Worm (Caenorhabditis elegans) whole organism, mixed stage, embryonic: ENCODE results near the gene toca-2.

Experiments
- lin-13 ChIP-seq: fragments of 150-350 bp; optimal IDR thresholded peaks from 2 replicates; lab custom pipeline; 2014; ENCODE audit warnings: missing biosample characterization, missing genetic modification characterization
- nhr-28 ChIP-seq: fragments of 150-350 bp; optimal IDR thresholded peaks from 2 replicates; lab custom pipeline; 2014; ENCODE audit warnings: missing biosample characterization, missing genetic modification characterization
- snpc-4 ChIP-seq: fragments of 150-350 bp; optimal IDR thresholded peaks from 2 replicates; lab custom pipeline; 2014; ENCODE audit warnings: missing biosample characterization, missing genetic modification characterization
- tbx-8 ChIP-seq: fragments of 200-800 bp; sonication (Bioruptor generic); optimal IDR thresholded peaks from 2 replicates; lab custom pipeline; 2018; ENCODE audit warnings: mild to moderate bottlenecking, missing genetic modification characterization, moderate library complexity, missing compliant biosample characterization
- unc-62 ChIP-seq: fragments of 150-350 bp; optimal IDR thresholded peaks from 2 replicates; lab custom pipeline; 2014; ENCODE audit warnings: missing biosample characterization, missing genetic modification reagents, missing genetic modification characterization

- TF ChIP-seq snpc-4 (tag; lab: Kevin White, UChicago) = no peak
- no peak for TF ChIP-seq tbx-8
- TF ChIP-seq unc-62 (GFP tag; lab: Kevin White, UChicago) = no peak
- TF ChIP-seq nhr-28 = no peak
- TF ChIP-seq lin-13 (tag; lab: Kevin White, UChicago) = no peak
Measured at ce11 chrIII:13761022-13761421, 5.3 kb downstream of the toca-2 start.
